Worm (Caenorhabditis elegans): ENCODE results near the gene B0035.15.
A peak's percentile ranks its signal among the peaks of the same experiment; 100 is the strongest.

The B0035.15 gene

ce11 chrIV:11284102-11284531 lies 13.9 kb downstream of the B0035.15 start (continued):
- TF ChIP-seq R02D3.7 (tag; optimal IDR thresholded peaks at IDR 0.05) (no peak), lim-7 (GFP tag; IDR thresholded peaks at IDR 0.05) (no peak), nhr-10 (tag; optimal IDR thresholded peaks at IDR 0.05) (peak; percentile 39), Y5F2A.4 (GFP tag; optimal IDR thresholded peaks at IDR 0.05) (no peak), T20F7.1 (GFP tag; optimal IDR thresholded peaks at IDR 0.05) (peak; percentile 12), Y75B8A.6 (GFP tag; IDR thresholded peaks at IDR 0.05) (no peak), mdl-1 (tag; optimal IDR thresholded peaks at IDR 0.05) (peak in 1 of 2 experiments; percentile 58), nhr-11 (tag; optimal IDR thresholded peaks at IDR 0.05) (no peak), spr-3 (GFP tag; optimal IDR thresholded peaks at IDR 0.05) (no peak), daf-12 (tag; optimal IDR thresholded peaks at IDR 0.05) (no peak), jun-1 (tag; optimal IDR thresholded peaks at IDR 0.05) (peak; percentile 25), nhr-111 (GFP tag; optimal IDR thresholded peaks at IDR 0.05) (no peak), hlh-30 (tag; optimal IDR thresholded peaks at IDR 0.05; ENCODE audit: insufficient read depth) (peak; percentile 28), cey-2 (tag; optimal IDR thresholded peaks at IDR 0.05; ENCODE audit: borderline replicate concordance, insufficient read depth) (no peak), lin-1 (GFP tag; IDR thresholded peaks at IDR 0.05) (peak; percentile 92), dmd-9 (GFP tag; IDR thresholded peaks at IDR 0.05) (no peak), nhr-237 (tag; optimal IDR thresholded peaks at IDR 0.05) (no peak), ZK337.2 (GFP tag; IDR thresholded peaks at IDR 0.05) (no peak), Y105C5A.15 (GFP tag; IDR thresholded peaks at IDR 0.05) (no peak), ZK546.5 (tag; optimal IDR thresholded peaks at IDR 0.05) (no peak), F26F4.8 (GFP tag; conservative IDR thresholded peaks at IDR 0.05) (no peak), nhr-28 (tag; optimal IDR thresholded peaks at IDR 0.05) (peak; percentile 70), duxl-1 (tag; optimal IDR thresholded peaks at IDR 0.05; ENCODE audit: poor library complexity) (no peak), nhr-76 (tag; optimal IDR thresholded peaks at IDR 0.05) (no peak), rbr-2 (tag; optimal IDR thresholded peaks at IDR 0.05) (no peak), ztf-11 (tag; optimal IDR thresholded peaks at IDR 0.05) (no peak), arid-1 (GFP tag; conservative IDR thresholded peaks at IDR 0.05) (no peak), nhr-25 (tag; optimal IDR thresholded peaks at IDR 0.05; ENCODE audit: borderline replicate concordance, insufficient read depth) (no peak), zip-2 (tag; optimal IDR thresholded peaks at IDR 0.05) (no peak), vab-7 (GFP tag; IDR thresholded peaks at IDR 0.05) (no peak), nhr-48 (tag; optimal IDR thresholded peaks at IDR 0.05) (peak; percentile 84), aha-1 (tag) (peak; percentile 71), pqm-1 (tag; optimal IDR thresholded peaks at IDR 0.05) (peak; percentile 95), ces-1 (GFP tag; optimal IDR thresholded peaks at IDR 0.05) (no peak), madf-5 (GFP tag; IDR thresholded peaks at IDR 0.05) (no peak), D1046.2 (GFP tag; IDR thresholded peaks at IDR 0.05) (no peak), dmd-8 (GFP tag; IDR thresholded peaks at IDR 0.05) (no peak), zag-1 (tag; optimal IDR thresholded peaks at IDR 0.05) (no peak), ceh-20 (GFP tag; IDR thresholded peaks at IDR 0.05) (no peak), set-16 (GFP tag; IDR thresholded peaks at IDR 0.05) (no peak), spr-1 (tag; optimal IDR thresholded peaks at IDR 0.05) (no peak), lin-39 (tag; optimal IDR thresholded peaks at IDR 0.05) (no peak), egl-43 (GFP tag; IDR thresholded peaks at IDR 0.05) (no peak), ceh-28 (tag; optimal IDR thresholded peaks at IDR 0.05) (no peak), lir-3 (tag; optimal IDR thresholded peaks at IDR 0.05) (no peak), hmg-1.1 (GFP tag; IDR thresholded peaks at IDR 0.05) (no peak), zip-11 (GFP tag; IDR thresholded peaks at IDR 0.05) (no peak), ztf-7 (tag; optimal IDR thresholded peaks at IDR 0.05) (no peak), F49E8.2 (tag; optimal IDR thresholded peaks at IDR 0.05; ENCODE audit: borderline replicate concordance) (no peak), hlh-11 (tag; optimal IDR thresholded peaks at IDR 0.05) (peak; percentile 94), saeg-2 (GFP tag; IDR thresholded peaks at IDR 0.05) (0 out of 2 replicates have a peak, but pooled peaks have one; percentile 29), ctbp-1 (GFP tag; IDR thresholded peaks at IDR 0.05) (no peak)

All from whole organism, L4 larva.